Worm (Caenorhabditis elegans) whole organism, mixed stage, embryonic: ENCODE data around the gene rps-28.
"Not testable (repeated sequence)": the region's sequence is repeated elsewhere in the genome, so short reads cannot be mapped to it uniquely, and the experiment has no call there.

Experiments used
- M03D4.4 ChIP-seq: sonication (generic microtip); optimal IDR thresholded peaks from 2 replicates; lab custom pipeline; 2017; ENCODE audit warnings: mild to moderate bottlenecking, missing genetic modification characterization, missing compliant biosample characterization
- bed-3 ChIP-seq: fragments of 200-800 bp; sonication (Bioruptor generic); optimal IDR thresholded peaks from 3 replicates; lab custom pipeline; 2018; ENCODE audit warnings: mild to moderate bottlenecking, missing genetic modification characterization, moderate library complexity, missing compliant biosample characterization
- blmp-1 ChIP-seq: fragments of 150-350 bp; optimal IDR thresholded peaks from 2 replicates; lab custom pipeline; 2014; ENCODE audit warnings: missing biosample characterization, missing genetic modification characterization
- ceh-39 ChIP-seq: fragments of 150-350 bp; optimal IDR thresholded peaks from 2 replicates; lab custom pipeline; 2014; ENCODE audit warnings: missing biosample characterization, missing genetic modification characterization
- ceh-43 ChIP-seq: fragments of 200-800 bp; sonication (Bioruptor generic); optimal IDR thresholded peaks from 2 replicates; lab custom pipeline; 2018; ENCODE audit warnings: mild to moderate bottlenecking, missing genetic modification characterization, moderate library complexity, missing compliant biosample characterization
- ceh-83 ChIP-seq: fragments of 200-800 bp; sonication (Bioruptor generic); optimal IDR thresholded peaks from 2 replicates; lab custom pipeline; 2018; ENCODE audit warnings: mild to moderate bottlenecking, missing genetic modification characterization, missing compliant biosample characterization
- ces-1 ChIP-seq: fragments of 150-350 bp; optimal IDR thresholded peaks from 2 replicates; lab custom pipeline; 2014; ENCODE audit warnings: missing biosample characterization, missing genetic modification reagents, missing genetic modification characterization
- cnd-1 ChIP-seq: fragments of 200-800 bp; sonication (Bioruptor generic); optimal IDR thresholded peaks from 2 replicates; lab custom pipeline; 2018; ENCODE audit warnings: mild to moderate bottlenecking, missing genetic modification characterization, missing compliant biosample characterization
- drap-1 ChIP-seq: fragments of 200-800 bp; sonication (Bioruptor generic); optimal IDR thresholded peaks from 3 replicates; lab custom pipeline; 2018; ENCODE audit warnings: mild to moderate bottlenecking, missing genetic modification characterization, missing compliant biosample characterization
- elt-1 ChIP-seq: sonication (generic microtip); optimal IDR thresholded peaks from 2 replicates; lab custom pipeline; 2017; ENCODE audit warnings: missing genetic modification characterization, mild to moderate bottlenecking, missing compliant biosample characterization, antibody characterized with exemption, moderate library complexity, borderline replicate concordance; ENCODE audit not compliant: insufficient read depth
- elt-3 ChIP-seq: fragments of 150-350 bp; optimal IDR thresholded peaks from 2 replicates; lab custom pipeline; 2014; ENCODE audit warnings: missing biosample characterization, missing genetic modification characterization
- flh-1 ChIP-seq: fragments of 200-800 bp; sonication (Bioruptor generic); optimal IDR thresholded peaks from 2 replicates; lab custom pipeline; 2018; ENCODE audit warnings: mild to moderate bottlenecking, missing genetic modification characterization, moderate library complexity, missing compliant biosample characterization
- ham-2 ChIP-seq: fragments of 200-800 bp; sonication (Bioruptor generic); optimal IDR thresholded peaks from 2 replicates; lab custom pipeline; 2018; ENCODE audit warnings: mild to moderate bottlenecking, missing genetic modification characterization, missing compliant biosample characterization
- hlh-1 ChIP-seq: fragments of 150-350 bp; optimal IDR thresholded peaks from 2 replicates; lab custom pipeline; 2014; ENCODE audit warnings: missing biosample characterization, missing genetic modification reagents, missing genetic modification characterization
- lin-13 ChIP-seq: fragments of 150-350 bp; optimal IDR thresholded peaks from 2 replicates; lab custom pipeline; 2014; ENCODE audit warnings: missing biosample characterization, missing genetic modification characterization
- lin-32 ChIP-seq: fragments of 200-800 bp; sonication (Bioruptor generic); optimal IDR thresholded peaks from 2 replicates; lab custom pipeline; 2018; ENCODE audit warnings: mild to moderate bottlenecking, missing genetic modification characterization, missing compliant biosample characterization
- lsy-2 ChIP-seq: fragments of 150-350 bp; optimal IDR thresholded peaks from 2 replicates; lab custom pipeline; 2014; ENCODE audit warnings: missing biosample characterization, missing genetic modification characterization
- mab-5 ChIP-seq: fragments of 150-350 bp; optimal IDR thresholded peaks from 2 replicates; lab custom pipeline; 2014; ENCODE audit warnings: missing biosample characterization, missing genetic modification characterization
- mep-1 ChIP-seq: fragments of 150-350 bp; optimal IDR thresholded peaks from 2 replicates; lab custom pipeline; 2017; ENCODE audit warnings: missing biosample characterization, missing genetic modification reagents, missing genetic modification characterization, inconsistent platforms
- mls-2 ChIP-seq: sonication (generic microtip); optimal IDR thresholded peaks from 2 replicates; lab custom pipeline; 2016; ENCODE audit warnings: mild to moderate bottlenecking, missing genetic modification characterization, moderate library complexity, missing compliant biosample characterization
- nhr-12 ChIP-seq: fragments of 150-350 bp; optimal IDR thresholded peaks from 2 replicates; lab custom pipeline; 2014; ENCODE audit warnings: missing biosample characterization, missing genetic modification characterization
- nhr-2 ChIP-seq: fragments of 150-350 bp; optimal IDR thresholded peaks from 2 replicates; lab custom pipeline; 2014; ENCODE audit warnings: missing biosample characterization, missing genetic modification characterization
- nhr-237 ChIP-seq: fragments of 150-350 bp; optimal IDR thresholded peaks from 2 replicates; lab custom pipeline; 2014; ENCODE audit warnings: missing biosample characterization, missing genetic modification characterization
- nhr-28 ChIP-seq: fragments of 150-350 bp; optimal IDR thresholded peaks from 2 replicates; lab custom pipeline; 2014; ENCODE audit warnings: missing biosample characterization, missing genetic modification characterization
- nhr-76 ChIP-seq: sonication (generic microtip); optimal IDR thresholded peaks from 2 replicates; lab custom pipeline; 2017; ENCODE audit warnings: missing biosample characterization, missing genetic modification characterization
- pha-4 ChIP-seq: fragments of 150-350 bp; optimal IDR thresholded peaks from 2 replicates; lab custom pipeline; 2018; ENCODE audit warnings: missing biosample characterization, missing genetic modification reagents, missing genetic modification characterization
- sem-2 ChIP-seq: fragments of 200-800 bp; sonication (Bioruptor generic); optimal IDR thresholded peaks from 2 replicates; lab custom pipeline; 2018; ENCODE audit warnings: mild to moderate bottlenecking, missing genetic modification characterization, missing compliant biosample characterization
- snpc-4 ChIP-seq: fragments of 150-350 bp; optimal IDR thresholded peaks from 2 replicates; lab custom pipeline; 2014; ENCODE audit warnings: missing biosample characterization, missing genetic modification characterization
- sptf-1 ChIP-seq: sonication (generic microtip); optimal IDR thresholded peaks from 2 replicates; lab custom pipeline; 2017; ENCODE audit warnings: mild to moderate bottlenecking, missing genetic modification characterization, moderate library complexity, missing compliant biosample characterization
- tbx-8 ChIP-seq: fragments of 200-800 bp; sonication (Bioruptor generic); optimal IDR thresholded peaks from 2 replicates; lab custom pipeline; 2018; ENCODE audit warnings: mild to moderate bottlenecking, missing genetic modification characterization, moderate library complexity, missing compliant biosample characterization
- unc-120 ChIP-seq: sonication (generic microtip); optimal IDR thresholded peaks from 2 replicates; lab custom pipeline; 2017; ENCODE audit warnings: missing genetic modification characterization, missing compliant biosample characterization; ENCODE audit not compliant: poor library complexity, severe bottlenecking
- unc-39 ChIP-seq: fragments of 150-350 bp; optimal IDR thresholded peaks from 2 replicates; lab custom pipeline; 2014; ENCODE audit warnings: missing biosample characterization, missing genetic modification characterization
- unc-62 ChIP-seq: fragments of 150-350 bp; optimal IDR thresholded peaks from 2 replicates; lab custom pipeline; 2014; ENCODE audit warnings: missing biosample characterization, missing genetic modification reagents, missing genetic modification characterization
- zip-8 ChIP-seq: fragments of 150-350 bp; optimal IDR thresholded peaks from 2 replicates; lab custom pipeline; 2014; ENCODE audit warnings: missing biosample characterization, missing genetic modification characterization
- ztf-11 ChIP-seq: fragments of 150-350 bp; optimal IDR thresholded peaks from 2 replicates; lab custom pipeline; 2014; ENCODE audit warnings: missing biosample characterization, missing genetic modification characterization

Gene rps-28

DNA sequence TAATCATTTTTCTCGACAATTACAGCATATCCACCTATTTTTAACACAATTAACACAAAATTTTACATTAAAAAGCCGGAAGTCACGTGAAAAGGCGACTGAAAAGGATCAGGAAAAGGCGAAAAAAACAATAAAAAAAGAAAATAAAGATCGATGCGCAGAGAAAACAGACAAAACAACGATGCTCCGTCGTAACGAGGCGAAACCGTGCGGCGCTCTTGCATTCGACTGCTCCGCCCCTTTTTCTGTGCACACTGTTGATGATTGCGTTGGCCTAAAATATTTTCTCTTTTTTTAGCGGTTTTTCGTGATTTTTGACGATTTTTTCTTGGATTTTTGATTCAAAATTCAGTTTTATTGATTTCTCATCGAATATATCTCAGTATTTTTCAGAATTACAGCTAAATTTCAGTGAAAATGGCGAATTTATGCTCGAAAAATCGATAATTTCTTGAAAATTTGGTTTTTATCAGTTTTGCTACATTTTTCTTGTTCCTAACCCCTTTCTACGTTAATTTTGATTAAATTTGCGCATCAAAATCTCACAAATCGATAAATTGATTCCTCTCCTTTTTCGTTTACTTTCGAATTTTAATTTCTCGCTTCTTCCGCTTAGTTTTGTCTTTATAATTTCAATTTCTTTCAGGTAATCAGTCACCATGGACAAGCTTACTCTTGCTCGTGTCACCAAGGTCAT is at the start of gene rps-28:
rps-28 (plus strand) TSS at position 647 of the 697 bp plus-strand sequence.
- peak; percentile 95 for TF ChIP-seq ceh-39 (tag; lab: Kevin White, UChicago)
- no peak for TF ChIP-seq snpc-4 (tag; lab: Kevin White, UChicago)
- peak; percentile 89 for TF ChIP-seq unc-120 (tag; lab: Kevin White, UChicago)
- TF ChIP-seq lin-32 (GFP tag; lab: Kevin White, UChicago): peak; percentile 16
- peak; percentile 55 for TF ChIP-seq nhr-28 (tag; lab: Kevin White, UChicago)
- TF ChIP-seq drap-1: peak; percentile 84
- TF ChIP-seq ceh-83 (GFP tag; lab: Kevin White, UChicago): peak; percentile 79
- TF ChIP-seq sem-2 (GFP tag; lab: Kevin White, UChicago): peak; percentile 51
- peak; percentile 94 for TF ChIP-seq ces-1 (GFP tag; lab: Kevin White, UChicago)
- TF ChIP-seq M03D4.4 (tag; lab: Kevin White, UChicago): peak; percentile 90
- TF ChIP-seq pha-4: peak; percentile 99
- peak; percentile 99 for TF ChIP-seq lin-13
- TF ChIP-seq sptf-1 (tag; lab: Kevin White, UChicago): peak; percentile 95
- TF ChIP-seq unc-62 (GFP tag; lab: Kevin White, UChicago): peak; percentile 70
- TF ChIP-seq tbx-8 (GFP tag; lab: Kevin White, UChicago): peak; percentile 40
- TF ChIP-seq nhr-76 (tag; lab: Kevin White, UChicago): peak; percentile 66
- peak; percentile 91 for TF ChIP-seq cnd-1 (tag; lab: Kevin White, UChicago)
- peak; percentile 47 for TF ChIP-seq blmp-1 (tag; lab: Kevin White, UChicago)
- TF ChIP-seq mep-1: peak; percentile 99
- TF ChIP-seq unc-39 (tag; lab: Kevin White, UChicago): peak; percentile 87
- peak; percentile 56 for TF ChIP-seq elt-3 (tag; lab: Kevin White, UChicago)
- TF ChIP-seq mab-5: peak; percentile 78
- TF ChIP-seq ztf-11 (tag; lab: Kevin White, UChicago): peak; percentile 94
- peak; percentile 94 for TF ChIP-seq mls-2 (tag; lab: Kevin White, UChicago)
- TF ChIP-seq hlh-1 (tag; lab: Kevin White, UChicago): peak; percentile 92
- peak; percentile 64 for TF ChIP-seq nhr-2 (tag; lab: Kevin White, UChicago)
- peak; percentile 60 for TF ChIP-seq ham-2 (GFP tag; lab: Kevin White, UChicago)
- peak; percentile 86 for TF ChIP-seq elt-1
- peak; percentile 91 for TF ChIP-seq ceh-43
- no peak for TF ChIP-seq zip-8 (tag; lab: Kevin White, UChicago)
- TF ChIP-seq nhr-12 (tag; lab: Kevin White, UChicago): peak; percentile 78
- TF ChIP-seq flh-1 (GFP tag; lab: Kevin White, UChicago): peak; percentile 56
- peak; percentile 92 for TF ChIP-seq lsy-2
- peak; percentile 97 for TF ChIP-seq nhr-237 (tag; lab: Kevin White, UChicago)
- peak; percentile 63 for TF ChIP-seq bed-3 (GFP tag; lab: Kevin White, UChicago)

ce11 chrIV:1609973-1610372 is 49.5 kb upstream of the rps-28 start, which contains the start of gene dsl-3:
dsl-3 (plus strand) TSS chrIV:1610273.
- not testable (repeated sequence) for TF ChIP-seq sptf-1, cnd-1, unc-120 (tag; lab: Kevin White, UChicago)
- TF ChIP-seq, all 35 proteins: peak for 0; not testable (repeated sequence) for 35

- TF ChIP-seq nhr-28 (tag; lab: Kevin White, UChicago) (no peak), unc-39 (tag; lab: Kevin White, UChicago) (no peak), nhr-237 (tag; lab: Kevin White, UChicago) (no peak), lsy-2 (no peak), ham-2 (GFP tag; lab: Kevin White, UChicago) (no peak)
These were observed 45.9 kb upstream of the rps-28 start, which contains the start of gene nhr-122 for ce11 chrIV:1613592-1613991. nhr-122 (plus strand) TSS chrIV:1613892.
